Worm (Caenorhabditis elegans) whole organism, L2 larva: ENCODE measurements around the gene C25F9.15.

Experiments
- ZK546.5 ChIP-seq: sonication (generic microtip); optimal IDR thresholded peaks from 2 replicates; lab custom pipeline; 2017; ENCODE audit warnings: missing biosample characterization, missing genetic modification characterization
- aly-2 ChIP-seq: fragments of 150-350 bp; optimal IDR thresholded peaks from 2 replicates; lab custom pipeline; 2014; ENCODE audit warnings: missing biosample characterization, missing genetic modification characterization
- ceh-82 ChIP-seq: fragments of 150-350 bp; optimal IDR thresholded peaks from 2 replicates; lab custom pipeline; 2014; ENCODE audit warnings: missing biosample characterization, missing genetic modification characterization
- dmd-4 ChIP-seq: sonication (generic microtip); optimal IDR thresholded peaks from 2 replicates; lab custom pipeline; 2017; ENCODE audit warnings: missing biosample characterization, missing genetic modification characterization
- elt-1 ChIP-seq: fragments of 150-350 bp; optimal IDR thresholded peaks from 2 replicates; lab custom pipeline; 2014; ENCODE audit warnings: missing biosample characterization, missing genetic modification characterization
- elt-3 ChIP-seq: sonication (generic microtip); optimal IDR thresholded peaks from 2 replicates; lab custom pipeline; 2017; ENCODE audit warnings: missing biosample characterization, missing genetic modification characterization
- nhr-11 ChIP-seq: fragments of 150-350 bp; optimal IDR thresholded peaks from 2 replicates; lab custom pipeline; 2014; ENCODE audit warnings: missing biosample characterization, missing genetic modification characterization
- nhr-12 ChIP-seq: fragments of 150-350 bp; optimal IDR thresholded peaks from 2 replicates; lab custom pipeline; 2014; ENCODE audit warnings: missing biosample characterization, missing genetic modification characterization
- nhr-129 ChIP-seq: fragments of 150-350 bp; optimal IDR thresholded peaks from 2 replicates; lab custom pipeline; 2014; ENCODE audit warnings: missing biosample characterization, missing genetic modification characterization
- nhr-25 ChIP-seq: fragments of 150-350 bp; sonication (generic microtip); optimal IDR thresholded peaks from 3 replicates; lab custom pipeline; 2014; ENCODE audit warnings: missing biosample characterization, missing genetic modification characterization
- unc-55 ChIP-seq: fragments of 150-350 bp; sonication (generic microtip); optimal IDR thresholded peaks from 3 replicates; lab custom pipeline; 2014; ENCODE audit warnings: missing biosample characterization, missing genetic modification reagents, missing genetic modification characterization
- zag-1 ChIP-seq: fragments of 150-350 bp; optimal IDR thresholded peaks from 2 replicates; lab custom pipeline; 2014; ENCODE audit warnings: missing biosample characterization, missing genetic modification characterization
- ztf-11 ChIP-seq: sonication (generic microtip); optimal IDR thresholded peaks from 2 replicates; lab custom pipeline; 2017; ENCODE audit warnings: missing biosample characterization, missing genetic modification characterization
- ztf-4 ChIP-seq: fragments of 150-350 bp; optimal IDR thresholded peaks from 2 replicates; lab custom pipeline; 2014; ENCODE audit warnings: missing biosample characterization, missing genetic modification characterization

ce11 chrV:19398882-19399281 is 19.1 kb upstream of the C25F9.15 start, which contains the start of gene C25F9.13:
- TF ChIP-seq aly-2 (tag; lab: Kevin White, UChicago) (no peak), ceh-82 (tag; lab: Kevin White, UChicago) (no peak), ztf-11 (tag; lab: Kevin White, UChicago) (no peak), elt-3 (tag; lab: Kevin White, UChicago) (no peak), ZK546.5 (no peak), nhr-12 (tag; lab: Kevin White, UChicago) (no peak), ztf-4 (no peak), unc-55 (GFP tag; lab: Kevin White, UChicago) (no peak), nhr-25 (tag; lab: Kevin White, UChicago) (no peak), dmd-4 (no peak), nhr-11 (tag; lab: Kevin White, UChicago) (no peak), nhr-129 (tag; lab: Kevin White, UChicago) (no peak), elt-1 (tag; lab: Kevin White, UChicago) (no peak), zag-1 (no peak)
